Fruit fly (Drosophila melanogaster) whole organism, embryonic: ENCODE data around the gene g.

Experiments used
- ATbp ChIP-seq: fragments of 200-800 bp; sonication (Bioruptor generic); optimal IDR thresholded peaks from 2 replicates; lab custom pipeline; 2017; ENCODE audit warnings: missing biosample characterization, mild to moderate bottlenecking, missing genetic modification characterization, missing genetic modification reagents
- Antp ChIP-seq: fragments of 200-800 bp; sonication (Bioruptor generic); optimal IDR thresholded peaks from 3 replicates; lab custom pipeline; 2016; ENCODE audit warnings: missing biosample characterization, missing genetic modification characterization
- Atf3 ChIP-seq: fragments of 200-800 bp; sonication (Bioruptor generic); optimal IDR thresholded peaks from 3 replicates; lab custom pipeline; 2016; ENCODE audit warnings: missing biosample characterization, missing genetic modification characterization
- CG10209 ChIP-seq: fragments of 200-800 bp; sonication (Bioruptor generic); optimal IDR thresholded peaks from 3 replicates; lab custom pipeline; 2017; ENCODE audit warnings: missing biosample characterization, mild to moderate bottlenecking, missing genetic modification characterization, missing genetic modification reagents
- CG11456 ChIP-seq: fragments of 200-800 bp; sonication (Bioruptor generic); IDR thresholded peaks from 3 replicates; pipeline ENCODE4 v1.3.6; 2022; ENCODE audit warnings: missing biosample characterization, missing genetic modification characterization
- CG12219 ChIP-seq: fragments of 200-800 bp; sonication (Bioruptor generic); optimal IDR thresholded peaks from 3 replicates; lab custom pipeline; 2018; ENCODE audit warnings: missing biosample characterization, mild to moderate bottlenecking, missing genetic modification characterization
- CG13123 ChIP-seq: fragments of 200-800 bp; sonication (Bioruptor generic); optimal IDR thresholded peaks from 2 replicates; lab custom pipeline; 2016; ENCODE audit warnings: missing biosample characterization, missing genetic modification characterization
- CG15011 ChIP-seq: fragments of 200-800 bp; sonication (Bioruptor generic); optimal IDR thresholded peaks from 3 replicates; lab custom pipeline; 2018; ENCODE audit warnings: missing biosample characterization, mild to moderate bottlenecking, missing genetic modification characterization
- CG15696 ChIP-seq: fragments of 200-800 bp; sonication (Bioruptor generic); optimal IDR thresholded peaks from 2 replicates; lab custom pipeline; 2019; ENCODE audit warnings: missing biosample characterization, mild to moderate bottlenecking, missing genetic modification characterization, moderate library complexity
- CG17802 ChIP-seq: fragments of 200-800 bp; sonication (Bioruptor generic); optimal IDR thresholded peaks from 2 replicates; lab custom pipeline; 2018; ENCODE audit warnings: missing biosample characterization, mild to moderate bottlenecking, missing genetic modification characterization, moderate library complexity
- CG3407 ChIP-seq: fragments of 200-800 bp; sonication (Bioruptor generic); optimal IDR thresholded peaks from 2 replicates; lab custom pipeline; 2018; ENCODE audit warnings: missing biosample characterization, mild to moderate bottlenecking, missing genetic modification characterization
- CG4404 ChIP-seq: fragments of 200-800 bp; sonication (Bioruptor generic); IDR thresholded peaks from 2 replicates; pipeline ENCODE4 v1.3.6; 2022; ENCODE audit warnings: missing biosample characterization, missing genetic modification characterization
- CG4424 ChIP-seq: fragments of 200-800 bp; sonication (Bioruptor generic); optimal IDR thresholded peaks from 3 replicates; lab custom pipeline; 2016; ENCODE audit warnings: missing biosample characterization, missing genetic modification characterization
- CG4707 ChIP-seq: fragments of 200-800 bp; sonication (Bioruptor generic); optimal IDR thresholded peaks from 2 replicates; lab custom pipeline; 2018; ENCODE audit warnings: missing biosample characterization, mild to moderate bottlenecking, missing genetic modification characterization, moderate library complexity
- CG4820 ChIP-seq: fragments of 200-800 bp; sonication (Bioruptor generic); optimal IDR thresholded peaks from 3 replicates; lab custom pipeline; 2016; ENCODE audit warnings: missing biosample characterization, missing genetic modification characterization
- CG5953 ChIP-seq: fragments of 200-800 bp; sonication (Bioruptor generic); IDR thresholded peaks from 2 replicates; pipeline ENCODE4 v1.3.6; 2022; ENCODE audit warnings: missing biosample characterization, missing genetic modification characterization
- CG7963 ChIP-seq: fragments of 200-800 bp; sonication (Bioruptor generic); IDR thresholded peaks from 3 replicates; pipeline ENCODE4 v1.3.6; 2022; ENCODE audit warnings: missing biosample characterization, missing genetic modification characterization; ENCODE audit not compliant: partially characterized antibody
- CG9215 ChIP-seq: fragments of 200-800 bp; sonication (Bioruptor generic); IDR thresholded peaks from 2 replicates; pipeline ENCODE4 v1.3.6; 2022; ENCODE audit warnings: missing biosample characterization, missing genetic modification characterization
- CrebB ChIP-seq: fragments of 200-800 bp; sonication (Bioruptor generic); optimal IDR thresholded peaks from 3 replicates; lab custom pipeline; 2018; ENCODE audit warnings: missing biosample characterization, mild to moderate bottlenecking, missing genetic modification characterization
- Drgx ChIP-seq: fragments of 200-800 bp; sonication (Bioruptor generic); IDR thresholded peaks from 2 replicates; pipeline ENCODE4 v1.3.6; 2022; ENCODE audit warnings: missing biosample characterization, missing genetic modification characterization
- H15 ChIP-seq: fragments of 200-800 bp; sonication (Bioruptor generic); IDR thresholded peaks from 3 replicates; pipeline ENCODE4 v1.3.6; 2022; ENCODE audit warnings: missing biosample characterization, missing genetic modification characterization
- H2.0 ChIP-seq: fragments of 200-800 bp; sonication (Bioruptor generic); IDR thresholded peaks from 2 replicates; pipeline ENCODE4 v1.3.6; 2022; ENCODE audit warnings: missing biosample characterization, missing genetic modification characterization
- HHEX ChIP-seq: fragments of 200-800 bp; sonication (Bioruptor generic); optimal IDR thresholded peaks from 3 replicates; lab custom pipeline; 2017; ENCODE audit warnings: missing biosample characterization, mild to moderate bottlenecking, missing genetic modification characterization, missing genetic modification reagents
- HLH3B ChIP-seq: fragments of 200-800 bp; sonication (Bioruptor generic); IDR thresholded peaks from 2 replicates; pipeline ENCODE4 v1.3.6; 2022; ENCODE audit warnings: missing biosample characterization, missing genetic modification characterization
- Jarid2 ChIP-seq: fragments of 200-800 bp; sonication (Bioruptor generic); optimal IDR thresholded peaks from 3 replicates; lab custom pipeline; 2017; ENCODE audit warnings: mild to moderate bottlenecking, missing biosample characterization, missing genetic modification reagents, missing genetic modification characterization
- Kr ChIP-seq: fragments of 200-800 bp; sonication (Bioruptor generic); optimal IDR thresholded peaks from 2 replicates; lab custom pipeline; 2017; ENCODE audit warnings: missing biosample characterization, mild to moderate bottlenecking, missing genetic modification characterization
- MTF-1 ChIP-seq: fragments of 200-800 bp; sonication (Bioruptor generic); optimal IDR thresholded peaks from 2 replicates; lab custom pipeline; 2018; ENCODE audit warnings: missing biosample characterization, mild to moderate bottlenecking, missing genetic modification characterization, borderline replicate concordance
- Poxn ChIP-seq: fragments of 200-800 bp; sonication (Bioruptor generic); IDR thresholded peaks from 2 replicates; pipeline ENCODE4 v1.3.6; 2022; ENCODE audit warnings: missing biosample characterization, missing genetic modification characterization
- Rfx ChIP-seq: fragments of 200-800 bp; sonication (Bioruptor generic); IDR thresholded peaks from 2 replicates; pipeline ENCODE4 v1.3.6; 2022; ENCODE audit warnings: missing biosample characterization, missing genetic modification characterization
- Sin3A ChIP-seq: fragments of >200 bp; optimal IDR thresholded peaks from 2 replicates; lab custom pipeline; 2018
- Sox100B ChIP-seq: fragments of 200-800 bp; sonication (Bioruptor generic); optimal IDR thresholded peaks from 3 replicates; lab custom pipeline; 2018; ENCODE audit warnings: missing biosample characterization, mild to moderate bottlenecking, missing genetic modification characterization
- Ssrp ChIP-seq: fragments of 200-800 bp; sonication (Bioruptor generic); optimal IDR thresholded peaks from 2 replicates; lab custom pipeline; 2018; ENCODE audit warnings: missing biosample characterization, mild to moderate bottlenecking, missing genetic modification characterization, moderate library complexity
- TFAM ChIP-seq: fragments of 200-800 bp; sonication (Bioruptor generic); optimal IDR thresholded peaks from 2 replicates; lab custom pipeline; 2017; ENCODE audit warnings: missing biosample characterization, missing genetic modification characterization, inconsistent platforms
- ase ChIP-seq: fragments of 200-800 bp; sonication (Bioruptor generic); IDR thresholded peaks from 3 replicates; pipeline ENCODE4 v1.3.6; 2022; ENCODE audit warnings: missing biosample characterization, missing genetic modification characterization
- br ChIP-seq: fragments of >200 bp; optimal IDR thresholded peaks from 2 replicates; lab custom pipeline; 2017
- bsh ChIP-seq, 2 experiments: fragments of 200-800 bp; sonication (Bioruptor generic); optimal IDR thresholded peaks; 2 replicates each; lab custom pipeline; 2017 to 2018; ENCODE audit warnings: mild to moderate bottlenecking in 2 of 2, missing biosample characterization in 2 of 2, missing genetic modification characterization in 2 of 2, moderate library complexity in 1 of 2
- chm ChIP-seq: fragments of 200-800 bp; sonication (Bioruptor generic); IDR thresholded peaks from 2 replicates; pipeline ENCODE4 v1.3.6; 2022; ENCODE audit warnings: missing biosample characterization, missing genetic modification characterization
- fd64A ChIP-seq: fragments of 200-800 bp; sonication (Bioruptor generic); optimal IDR thresholded peaks from 3 replicates; lab custom pipeline; 2018; ENCODE audit warnings: missing biosample characterization, mild to moderate bottlenecking, missing genetic modification characterization
- grn ChIP-seq: fragments of 200-800 bp; sonication (Bioruptor generic); optimal IDR thresholded peaks from 3 replicates; lab custom pipeline; 2017; ENCODE audit warnings: missing biosample characterization, missing genetic modification characterization
- gro ChIP-seq: fragments of 200-800 bp; sonication (Bioruptor generic); optimal IDR thresholded peaks from 2 replicates; lab custom pipeline; 2016; ENCODE audit warnings: missing biosample characterization, missing genetic modification characterization
- ind ChIP-seq: fragments of 200-800 bp; sonication (Bioruptor generic); optimal IDR thresholded peaks from 3 replicates; lab custom pipeline; 2016; ENCODE audit warnings: missing biosample characterization, missing genetic modification characterization
- inv ChIP-seq: fragments of 200-800 bp; sonication (Bioruptor generic); IDR thresholded peaks from 2 replicates; pipeline ENCODE4 v1.3.6; 2022; ENCODE audit warnings: missing biosample characterization, missing genetic modification characterization; ENCODE audit not compliant: partially characterized antibody
- jing ChIP-seq: fragments of 200-800 bp; sonication (Bioruptor generic); optimal IDR thresholded peaks from 2 replicates; lab custom pipeline; 2018; ENCODE audit warnings: missing biosample characterization, mild to moderate bottlenecking, missing genetic modification characterization
- lab ChIP-seq: fragments of 200-800 bp; sonication (Bioruptor generic); optimal IDR thresholded peaks from 3 replicates; lab custom pipeline; 2017; ENCODE audit warnings: missing biosample characterization, missing genetic modification characterization, mild to moderate bottlenecking, moderate library complexity, missing genetic modification reagents
- lmd ChIP-seq: fragments of 200-800 bp; sonication (Bioruptor generic); IDR thresholded peaks from 2 replicates; pipeline ENCODE4 v1.3.6; 2022; ENCODE audit warnings: missing biosample characterization, missing genetic modification characterization
- luna ChIP-seq: fragments of 200-800 bp; sonication (Bioruptor generic); optimal IDR thresholded peaks from 2 replicates; lab custom pipeline; 2016; ENCODE audit warnings: missing biosample characterization, missing genetic modification characterization
- nom ChIP-seq: fragments of 200-800 bp; sonication (Bioruptor generic); optimal IDR thresholded peaks from 2 replicates; lab custom pipeline; 2017; ENCODE audit warnings: missing biosample characterization, missing genetic modification characterization, mild to moderate bottlenecking, moderate library complexity, missing genetic modification reagents
- oc ChIP-seq: fragments of 200-800 bp; sonication (Bioruptor generic); optimal IDR thresholded peaks from 2 replicates; lab custom pipeline; 2018; ENCODE audit warnings: missing biosample characterization, mild to moderate bottlenecking, missing genetic modification characterization, moderate library complexity
- pan ChIP-seq, 4 experiments: fragments of >200 bp in 3 of 4; fragments of 200-800 bp in 1 of 4; sonication (Bioruptor generic) in 1 of 4; optimal IDR thresholded peaks in 3 of 4; IDR thresholded peaks in 1 of 4; 2 replicates each; pipeline versions ENCODE4 v1.3.6 to Lab custom; 2017 to 2022; ENCODE audit warnings: missing biosample characterization in 2 of 4, missing genetic modification characterization in 2 of 4, mixed read lengths in 1 of 4
- vvl ChIP-seq: fragments of 200-800 bp; sonication (Bioruptor generic); IDR thresholded peaks from 2 replicates; pipeline ENCODE4 v1.3.6; 2022; ENCODE audit warnings: missing biosample characterization, missing genetic modification characterization

The g gene

dm6 chrX:13762372-13762883 lies 26.4 kb upstream of the g start, which contains the start of gene rdgB (continued):
- peak; percentile 83; the same call in 1 of the 2 replicates for TF ChIP-seq vvl (GFP tag; lab: Robert Waterston, UW)
- peak; percentile 7 for TF ChIP-seq jing (GFP tag; lab: Kevin White, UChicago)
- peak; percentile 81 for TF ChIP-seq CG4424 (GFP tag; lab: Kevin White, UChicago)
- peak; percentile 83 for TF ChIP-seq Rfx (GFP tag; lab: Robert Waterston, UW)
- peak; percentile 26 for TF ChIP-seq CG12219 (GFP tag; lab: Kevin White, UChicago)
- TF ChIP-seq CG10209 (GFP tag; lab: Kevin White, UChicago), result peak; percentile 87
- peak; percentile 67 for TF ChIP-seq nom (GFP tag; lab: Kevin White, UChicago)
- TF ChIP-seq pan (optimal IDR thresholded peaks at IDR 0.05; lab: Kevin White, UChicago), result no peak
- TF ChIP-seq pan (GFP tag; optimal IDR thresholded peaks at IDR 0.05 in 1 of 2, IDR thresholded peaks at IDR 0.05 in 1 of 2), result peak in 1 of 2 experiments; percentile 66
- TF ChIP-seq CG4404 (GFP tag; lab: Robert Waterston, UW), result peak; percentile 43
- TF ChIP-seq CG3407 (GFP tag; lab: Kevin White, UChicago), result peak; percentile 77
- TF ChIP-seq ind (GFP tag; lab: Kevin White, UChicago), result peak; percentile 76
- peak; percentile 71 for TF ChIP-seq Drgx (GFP tag; lab: Robert Waterston, UW)
- TF ChIP-seq Poxn (GFP tag; lab: Robert Waterston, UW), result no peak; the same call in 1 of the 2 replicates
- TF ChIP-seq Atf3 (GFP tag; lab: Kevin White, UChicago), result no peak
- TF ChIP-seq luna, result no peak
- no peak for TF ChIP-seq br (lab: Kevin White, UChicago)
- no peak for TF ChIP-seq CG17802 (tag; lab: Kevin White, UChicago)
- peak; percentile 72 for TF ChIP-seq HLH3B (GFP tag; lab: Robert Waterston, UW)
- peak; percentile 34; the same call in 1 of the 2 replicates for TF ChIP-seq H2.0 (GFP tag; lab: Robert Waterston, UW)
- peak; percentile 76 for TF ChIP-seq lmd (GFP tag; lab: Robert Waterston, UW)
- TF ChIP-seq inv, result no peak
- TF ChIP-seq CrebB (tag; lab: Kevin White, UChicago), result no peak
- no peak for TF ChIP-seq fd64A (GFP tag; lab: Kevin White, UChicago)
- TF ChIP-seq CG7963 (GFP tag; lab: Robert Waterston, UW), result no peak
- peak; percentile 78 for TF ChIP-seq CG15011
- TF ChIP-seq Antp (GFP tag; lab: Kevin White, UChicago), result peak; percentile 7
- TF ChIP-seq oc, result peak; percentile 63
- 0 out of 3 replicates have a peak, but pooled peaks have one; percentile 40 for TF ChIP-seq ase (GFP tag; lab: Robert Waterston, UW)
- peak; percentile 40 for TF ChIP-seq CG13123 (GFP tag; lab: Kevin White, UChicago)
- no peak for TF ChIP-seq grn (GFP tag; lab: Kevin White, UChicago)
- TF ChIP-seq HHEX (GFP tag; lab: Kevin White, UChicago), result peak; percentile 82
- peak; percentile 80 for TF ChIP-seq CG11456 (GFP tag; lab: Robert Waterston, UW)
- peak in 1 of 2 experiments; percentile 78 for TF ChIP-seq bsh (GFP tag; optimal IDR thresholded peaks at IDR 0.05; lab: Kevin White, UChicago)
- no peak for TF ChIP-seq Kr
- no peak for TF ChIP-seq TFAM
- peak; percentile 89 for TF ChIP-seq Jarid2 (GFP tag; lab: Kevin White, UChicago)
- TF ChIP-seq gro (GFP tag; lab: Kevin White, UChicago), result peak; percentile 23
- TF ChIP-seq CG4707, result no peak
- peak; percentile 77 for TF ChIP-seq CG4820 (GFP tag; lab: Kevin White, UChicago)
- TF ChIP-seq CG9215 (GFP tag; lab: Robert Waterston, UW), result peak; percentile 81
- no peak; the same call in 1 of the 2 replicates for TF ChIP-seq CG5953 (GFP tag; lab: Robert Waterston, UW)
- TF ChIP-seq Ssrp (tag; lab: Kevin White, UChicago), result peak; percentile 83
- peak; percentile 35 for TF ChIP-seq CG15696 (tag; lab: Kevin White, UChicago)
- peak; percentile 78 for TF ChIP-seq lab (GFP tag; lab: Kevin White, UChicago)
- peak; percentile 85 for TF ChIP-seq ATbp (GFP tag; lab: Kevin White, UChicago)
- TF ChIP-seq H15 (GFP tag; lab: Robert Waterston, UW), result 0 out of 3 replicates have a peak, but pooled peaks have one; percentile 40
- TF ChIP-seq MTF-1 (GFP tag; lab: Kevin White, UChicago), result peak; percentile 7
- no peak for TF ChIP-seq Sin3A (lab: Kevin White, UChicago)
- peak; percentile 92 for TF ChIP-seq Sox100B (GFP tag; lab: Kevin White, UChicago)
- peak; percentile 56 for TF ChIP-seq chm (GFP tag; lab: Robert Waterston, UW)
